Fruit fly (Drosophila melanogaster) whole organism, prepupa: ENCODE measurements around the gene ex.

ENCODE experiments used
- Blimp-1 ChIP-seq: fragments of 200-800 bp; sonication (Bioruptor generic); optimal IDR thresholded peaks from 3 replicates; lab custom pipeline; 2017; ENCODE audit warnings: missing biosample characterization, missing genetic modification characterization, mild to moderate bottlenecking, moderate library complexity, missing genetic modification reagents
- CG10631 ChIP-seq: fragments of 200-800 bp; sonication (Bioruptor generic); optimal IDR thresholded peaks from 2 replicates; lab custom pipeline; 2016; ENCODE audit warnings: missing biosample characterization, missing genetic modification characterization
- CG10669 ChIP-seq: fragments of 200-800 bp; sonication (Bioruptor generic); optimal IDR thresholded peaks from 3 replicates; lab custom pipeline; 2018; ENCODE audit warnings: missing biosample characterization, mild to moderate bottlenecking, missing genetic modification characterization, moderate library complexity
- CG11294 ChIP-seq: fragments of 200-800 bp; sonication (Bioruptor generic); IDR thresholded peaks from 2 replicates; pipeline ENCODE4 v1.3.6; 2022; ENCODE audit warnings: missing biosample characterization, missing genetic modification characterization
- CG11902 ChIP-seq: fragments of 200-800 bp; sonication (Bioruptor generic); optimal IDR thresholded peaks from 3 replicates; lab custom pipeline; 2016; ENCODE audit warnings: missing biosample characterization, missing genetic modification characterization
- CG15336 ChIP-seq: fragments of 200-800 bp; sonication (Bioruptor generic); IDR thresholded peaks from 2 replicates; pipeline ENCODE4 v1.3.6; 2022; ENCODE audit warnings: missing biosample characterization, missing genetic modification characterization
- CG1621 ChIP-seq: fragments of 200-800 bp; sonication (Bioruptor generic); optimal IDR thresholded peaks from 3 replicates; lab custom pipeline; 2018; ENCODE audit warnings: missing biosample characterization, mild to moderate bottlenecking, missing genetic modification characterization
- CG16779 ChIP-seq: fragments of 200-800 bp; sonication (Bioruptor generic); optimal IDR thresholded peaks from 3 replicates; lab custom pipeline; 2017; ENCODE audit warnings: missing biosample characterization, mild to moderate bottlenecking, missing genetic modification characterization
- CG3032 ChIP-seq: fragments of 200-800 bp; optimal IDR thresholded peaks from 2 replicates; lab custom pipeline; 2019; ENCODE audit warnings: missing biosample characterization, mild to moderate bottlenecking, missing genetic modification characterization, moderate library complexity
- CG32006 ChIP-seq: fragments of 200-800 bp; sonication (Bioruptor generic); optimal IDR thresholded peaks from 3 replicates; lab custom pipeline; 2017; ENCODE audit warnings: missing biosample characterization, mild to moderate bottlenecking, missing genetic modification characterization
- CG34406 ChIP-seq: fragments of 200-800 bp; sonication (Bioruptor generic); optimal IDR thresholded peaks from 3 replicates; lab custom pipeline; 2016; ENCODE audit warnings: missing biosample characterization, missing genetic modification characterization
- CG3919 ChIP-seq: fragments of 200-800 bp; sonication (Bioruptor generic); optimal IDR thresholded peaks from 3 replicates; lab custom pipeline; 2016; ENCODE audit warnings: missing biosample characterization, missing genetic modification characterization
- CG6163 ChIP-seq: fragments of 200-800 bp; sonication (Bioruptor generic); IDR thresholded peaks from 3 replicates; pipeline ENCODE4 v1.3.6; 2022; ENCODE audit warnings: missing biosample characterization, missing genetic modification characterization
- CG6276 ChIP-seq: fragments of 200-800 bp; sonication (Bioruptor generic); optimal IDR thresholded peaks from 2 replicates; lab custom pipeline; 2017; ENCODE audit warnings: missing biosample characterization, mild to moderate bottlenecking, missing genetic modification characterization
- CG6792 ChIP-seq: fragments of 200-800 bp; sonication (Bioruptor generic); optimal IDR thresholded peaks from 3 replicates; lab custom pipeline; 2016; ENCODE audit warnings: missing biosample characterization, missing genetic modification characterization
- CG6808 ChIP-seq: fragments of 200-800 bp; sonication (Bioruptor generic); optimal IDR thresholded peaks from 3 replicates; lab custom pipeline; 2017; ENCODE audit warnings: missing biosample characterization, missing genetic modification characterization, mild to moderate bottlenecking, moderate library complexity, missing genetic modification reagents
- CG7368 ChIP-seq: fragments of 200-800 bp; sonication (Bioruptor generic); optimal IDR thresholded peaks from 3 replicates; lab custom pipeline; 2016; ENCODE audit warnings: missing biosample characterization, missing genetic modification characterization
- CG8119 ChIP-seq: fragments of 200-800 bp; sonication (Bioruptor generic); IDR thresholded peaks from 3 replicates; pipeline ENCODE4 v1.3.6; 2022; ENCODE audit warnings: missing biosample characterization, missing genetic modification characterization
- CG8319 ChIP-seq: fragments of 200-800 bp; sonication (Bioruptor generic); optimal IDR thresholded peaks from 3 replicates; lab custom pipeline; 2016; ENCODE audit warnings: missing biosample characterization, missing genetic modification characterization
- CG8632 ChIP-seq: fragments of 200-800 bp; sonication (Bioruptor generic); optimal IDR thresholded peaks from 3 replicates; lab custom pipeline; 2016; ENCODE audit warnings: missing biosample characterization, missing genetic modification characterization
- Eip78C ChIP-seq: fragments of 200-800 bp; sonication (Bioruptor generic); peaks from one replicate; lab custom pipeline; 2016; ENCODE audit warnings: missing biosample characterization, missing genetic modification characterization
- Eip93F ChIP-seq: fragments of 200-800 bp; sonication (Bioruptor generic); optimal IDR thresholded peaks from 2 replicates; lab custom pipeline; 2016; ENCODE audit warnings: missing biosample characterization, mild to moderate bottlenecking, missing genetic modification characterization
- Ets96B ChIP-seq: fragments of 200-800 bp; optimal IDR thresholded peaks from 2 replicates; lab custom pipeline; 2019; ENCODE audit warnings: missing biosample characterization, mild to moderate bottlenecking, missing genetic modification characterization, moderate library complexity
- Gug ChIP-seq: fragments of 200-800 bp; sonication (Bioruptor generic); IDR thresholded peaks from 2 replicates; pipeline ENCODE4 v1.3.6; 2022; ENCODE audit warnings: missing biosample characterization, missing genetic modification characterization
- Hr38 ChIP-seq: sonication (Bioruptor generic); optimal IDR thresholded peaks from 2 replicates; lab custom pipeline; 2016; ENCODE audit warnings: missing biosample characterization, missing genetic modification characterization
- Hr39 ChIP-seq: fragments of 200-800 bp; sonication (Bioruptor generic); optimal IDR thresholded peaks from 2 replicates; lab custom pipeline; 2016; ENCODE audit warnings: missing biosample characterization, missing genetic modification characterization
- Hr4 ChIP-seq: fragments of 200-800 bp; sonication (Bioruptor generic); optimal IDR thresholded peaks from 3 replicates; lab custom pipeline; 2016; ENCODE audit warnings: missing biosample characterization, missing genetic modification characterization
- Sox14 ChIP-seq: fragments of 200-800 bp; sonication (Bioruptor generic); optimal IDR thresholded peaks from 3 replicates; lab custom pipeline; 2016; ENCODE audit warnings: missing biosample characterization, missing genetic modification characterization
- achi ChIP-seq: fragments of 200-800 bp; sonication (Bioruptor generic); optimal IDR thresholded peaks from 3 replicates; lab custom pipeline; 2016; ENCODE audit warnings: missing biosample characterization, missing genetic modification characterization
- cyc ChIP-seq: fragments of 200-800 bp; sonication (Bioruptor generic); optimal IDR thresholded peaks from 3 replicates; lab custom pipeline; 2016; ENCODE audit warnings: missing biosample characterization, missing genetic modification characterization
- dac ChIP-seq: fragments of 200-800 bp; sonication (Bioruptor generic); optimal IDR thresholded peaks from 2 replicates; lab custom pipeline; 2017; ENCODE audit warnings: missing biosample characterization, mild to moderate bottlenecking, missing genetic modification characterization
- esn ChIP-seq: fragments of 200-800 bp; sonication (Bioruptor generic); optimal IDR thresholded peaks from 2 replicates; lab custom pipeline; 2016; ENCODE audit warnings: missing biosample characterization, mild to moderate bottlenecking, missing genetic modification characterization, moderate library complexity
- fd59A ChIP-seq: fragments of 200-800 bp; sonication (Bioruptor generic); optimal IDR thresholded peaks from 2 replicates; lab custom pipeline; 2017; ENCODE audit warnings: missing biosample characterization, mild to moderate bottlenecking, missing genetic modification characterization, missing genetic modification reagents
- fd85E ChIP-seq: fragments of 200-800 bp; sonication (Bioruptor generic); optimal IDR thresholded peaks from 3 replicates; lab custom pipeline; 2016; ENCODE audit warnings: missing biosample characterization, missing genetic modification characterization
- fkh ChIP-seq: fragments of 200-800 bp; sonication (Bioruptor generic); optimal IDR thresholded peaks from 3 replicates; lab custom pipeline; 2017; ENCODE audit warnings: missing biosample characterization, mild to moderate bottlenecking, missing genetic modification characterization, moderate library complexity
- net ChIP-seq: fragments of 200-800 bp; sonication (Bioruptor generic); optimal IDR thresholded peaks from 3 replicates; lab custom pipeline; 2016; ENCODE audit warnings: missing biosample characterization, missing genetic modification characterization
- pdm3 ChIP-seq: fragments of 200-800 bp; sonication (Bioruptor generic); optimal IDR thresholded peaks from 3 replicates; lab custom pipeline; 2016; ENCODE audit warnings: missing biosample characterization, missing genetic modification characterization
- salr ChIP-seq, 2 experiments: fragments of 200-800 bp; sonication (Bioruptor generic); optimal IDR thresholded peaks; 3 replicates each; lab custom pipeline; 2016 to 2018; ENCODE audit warnings: missing biosample characterization in 2 of 2, missing genetic modification characterization in 2 of 2, mild to moderate bottlenecking in 1 of 2
- spab ChIP-seq: fragments of 200-800 bp; sonication (Bioruptor generic); optimal IDR thresholded peaks from 2 replicates; lab custom pipeline; 2017; ENCODE audit warnings: missing biosample characterization, mild to moderate bottlenecking, missing genetic modification characterization, missing genetic modification reagents
- ss ChIP-seq, 2 experiments: fragments of 200-800 bp; sonication (Bioruptor generic); optimal IDR thresholded peaks; 2 replicates in 1 of 2; 3 replicates in 1 of 2; lab custom pipeline; 2017 to 2018; ENCODE audit warnings: mild to moderate bottlenecking in 2 of 2, missing biosample characterization in 2 of 2, missing genetic modification characterization in 2 of 2, moderate library complexity in 1 of 2
- topi ChIP-seq: fragments of 200-800 bp; sonication (Bioruptor generic); optimal IDR thresholded peaks from 3 replicates; lab custom pipeline; 2016; ENCODE audit warnings: missing biosample characterization, missing genetic modification characterization
- vri ChIP-seq: fragments of 200-800 bp; sonication (Bioruptor generic); optimal IDR thresholded peaks from 3 replicates; lab custom pipeline; 2016; ENCODE audit warnings: missing biosample characterization, mild to moderate bottlenecking, missing genetic modification characterization

The ex gene

DNA sequence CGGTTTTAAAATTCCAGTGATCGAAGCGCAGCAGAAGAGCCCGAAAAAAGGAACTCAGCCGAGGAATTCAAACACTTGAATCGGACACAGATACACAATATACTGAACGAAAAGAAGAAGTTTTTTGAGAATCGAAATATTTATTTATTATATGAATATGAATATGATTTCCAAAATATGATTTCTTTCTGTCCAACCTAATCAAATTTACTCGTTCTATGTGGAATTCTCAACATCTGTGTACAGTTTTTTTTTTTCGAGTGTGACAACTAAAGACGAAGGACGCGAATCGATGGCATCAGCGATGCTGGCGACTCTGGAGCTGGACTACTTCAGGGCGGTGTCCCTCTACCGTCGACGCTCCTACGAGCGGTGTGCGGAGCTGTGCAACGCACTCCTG lies 7.9 kb upstream of the ex start (continued):
- TF ChIP-seq CG15336 (GFP tag; lab: Robert Waterston, UW) (peak; percentile 12; the same call in 1 of the 2 replicates), vri (peak; percentile 89), Hr4 (GFP tag; lab: Kevin White, UChicago) (no peak), CG16779 (peak; percentile 36), CG8319 (peak; percentile 14), CG3032 (tag; lab: Kevin White, UChicago) (peak; percentile 24), ss (GFP tag; optimal IDR thresholded peaks at IDR 0.05; lab: Kevin White, UChicago) (peak in 1 of 2 experiments; percentile 11), CG8119 (GFP tag; lab: Robert Waterston, UW) (peak; percentile 55; the same call in 2 of the 3 replicates), Sox14 (GFP tag; lab: Kevin White, UChicago) (peak; percentile 69), achi (GFP tag; lab: Kevin White, UChicago) (peak; percentile 62), spab (GFP tag; lab: Kevin White, UChicago) (peak; percentile 1), CG1621 (tag; lab: Kevin White, UChicago) (peak; percentile 5)

DNA sequence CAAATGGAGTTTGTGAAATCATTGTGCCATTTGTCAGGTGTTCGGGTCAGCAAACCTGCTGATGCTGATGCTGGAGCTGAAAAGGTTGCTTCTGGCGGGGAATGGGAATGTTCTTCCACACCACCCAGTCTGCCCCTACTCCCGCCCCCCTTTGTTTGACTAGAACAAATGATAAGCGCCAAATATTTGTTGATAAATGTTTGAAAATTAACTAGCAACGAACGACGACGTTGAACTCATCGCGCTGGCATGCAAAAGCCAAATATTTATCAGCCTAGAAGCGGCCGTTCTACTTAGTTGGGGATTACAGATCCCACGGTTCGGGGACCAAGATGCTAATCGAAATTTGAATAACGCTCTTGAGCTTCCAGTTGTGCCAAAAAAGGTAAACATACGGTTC lies 5.5 kb upstream of the ex start:
- TF ChIP-seq fkh (GFP tag; lab: Kevin White, UChicago) (peak; percentile 87), CG7368 (GFP tag; lab: Kevin White, UChicago) (no peak), Eip93F (GFP tag; lab: Kevin White, UChicago) (no peak)

DNA sequence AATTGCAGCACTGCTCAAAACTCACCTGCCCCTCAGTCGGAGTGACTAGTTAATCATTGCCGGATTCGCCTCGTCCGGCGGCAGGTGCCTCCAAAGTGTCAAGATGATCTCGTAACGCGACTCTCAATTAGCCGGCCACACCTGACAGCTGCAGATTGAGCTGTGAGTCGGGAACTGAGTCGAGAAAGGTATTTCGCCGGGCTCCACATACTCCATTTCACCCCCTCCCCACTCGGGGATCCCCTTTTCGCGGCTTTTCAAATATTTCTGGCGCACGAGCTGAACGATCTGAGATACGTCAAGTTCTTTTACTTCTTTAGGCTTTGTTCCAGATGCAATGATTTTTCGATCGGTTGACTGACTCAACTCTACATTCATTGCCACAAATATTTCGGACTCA lies 4.6 kb upstream of the ex start:
- TF ChIP-seq CG11294 (GFP tag; lab: Robert Waterston, UW) (no peak), CG10631 (GFP tag; lab: Kevin White, UChicago) (no peak), Blimp-1 (GFP tag; lab: Kevin White, UChicago) (no peak), CG6808 (GFP tag; lab: Kevin White, UChicago) (no peak)

- peak; percentile 93 for TF ChIP-seq achi (GFP tag; lab: Kevin White, UChicago)
- TF ChIP-seq CG1621 (tag; lab: Kevin White, UChicago), result peak; percentile 88
- TF ChIP-seq salr (GFP tag; optimal IDR thresholded peaks at IDR 0.05; lab: Kevin White, UChicago), result peak; percentile 82 to 89
- TF ChIP-seq CG8632, result peak; percentile 91
- TF ChIP-seq cyc (GFP tag; lab: Kevin White, UChicago), result peak; percentile 91
- peak; percentile 95 for TF ChIP-seq pdm3 (GFP tag; lab: Kevin White, UChicago)
- peak; percentile 97 for TF ChIP-seq CG8119 (GFP tag; lab: Robert Waterston, UW)
- peak; percentile 91 for TF ChIP-seq Eip93F (GFP tag; lab: Kevin White, UChicago)
- TF ChIP-seq spab (GFP tag; lab: Kevin White, UChicago), result peak; percentile 94
- TF ChIP-seq esn (GFP tag; lab: Kevin White, UChicago), result peak; percentile 97
- peak; percentile 85 for TF ChIP-seq CG11902 (GFP tag; lab: Kevin White, UChicago)
- peak; percentile 78 for TF ChIP-seq CG11294 (GFP tag; lab: Robert Waterston, UW)
- peak; percentile 96 for TF ChIP-seq CG3919 (GFP tag; lab: Kevin White, UChicago)
- TF ChIP-seq Blimp-1 (GFP tag; lab: Kevin White, UChicago), result peak; percentile 80
- TF ChIP-seq CG15336 (GFP tag; lab: Robert Waterston, UW), result peak; percentile 97
- peak; percentile 90 for TF ChIP-seq Gug
- peak; percentile 88 for TF ChIP-seq CG34406 (GFP tag; lab: Kevin White, UChicago)
- peak; percentile 91 for TF ChIP-seq CG6276 (GFP tag; lab: Kevin White, UChicago)
- peak; percentile 95 for TF ChIP-seq dac (GFP tag; lab: Kevin White, UChicago)
- TF ChIP-seq CG10631 (GFP tag; lab: Kevin White, UChicago), result peak; percentile 93
- peak; percentile 84 for TF ChIP-seq fd85E
- peak; percentile 96 for TF ChIP-seq CG6163
- peak; percentile 93 for TF ChIP-seq topi (GFP tag; lab: Kevin White, UChicago)
- TF ChIP-seq CG8319, result peak; percentile 89
- peak; percentile 95 for TF ChIP-seq vri
- peak; percentile 92 for TF ChIP-seq Hr39 (GFP tag; lab: Kevin White, UChicago)
- peak; percentile 98 for TF ChIP-seq Eip78C
- peak; percentile 89 for TF ChIP-seq fd59A (GFP tag; lab: Kevin White, UChicago)
- TF ChIP-seq CG6792 (GFP tag; lab: Kevin White, UChicago), result peak; percentile 95
- peak; percentile 96 for TF ChIP-seq CG32006 (GFP tag; lab: Kevin White, UChicago)
- peak; percentile 83 for TF ChIP-seq Hr38 (GFP tag; lab: Kevin White, UChicago)
- TF ChIP-seq Ets96B, result peak; percentile 81
- peak; percentile 86 for TF ChIP-seq CG10669 (GFP tag; lab: Kevin White, UChicago)
- peak; percentile 94 for TF ChIP-seq net (GFP tag; lab: Kevin White, UChicago)
Measured at dm6 chr2L:427338-428234, 3.4 kb upstream of the ex start.
